Worm (Caenorhabditis elegans) whole organism, young adult: ENCODE measurements around the gene irld-15.

Source experiments
- C06A6.2 ChIP-seq: fragments of 200-800 bp; sonication (Bioruptor generic); conservative IDR thresholded peaks from 2 replicates; pipeline ENCODE4 v1.3.6; 2022; ENCODE audit warnings: missing genetic modification characterization, missing compliant biosample characterization
- F57C9.4 ChIP-seq: sonication (generic microtip); optimal IDR thresholded peaks from 2 replicates; lab custom pipeline; 2017; ENCODE audit warnings: mild to moderate bottlenecking, missing genetic modification characterization, missing compliant biosample characterization
- Y56A3A.18 ChIP-seq: fragments of 200-800 bp; sonication (Bioruptor generic); IDR thresholded peaks from 2 replicates; pipeline ENCODE4 v1.3.6; 2022; ENCODE audit warnings: missing genetic modification reagents, missing genetic modification characterization, missing compliant biosample characterization
- aptf-2 ChIP-seq: fragments of 200-800 bp; sonication (Bioruptor generic); conservative IDR thresholded peaks from 2 replicates; pipeline ENCODE4 v1.3.6; 2022; ENCODE audit warnings: missing genetic modification reagents, missing genetic modification characterization, missing compliant biosample characterization
- aptf-3 ChIP-seq: fragments of 200-800 bp; sonication (Bioruptor generic); IDR thresholded peaks from 2 replicates; pipeline ENCODE4 v1.3.6; 2022; ENCODE audit warnings: missing genetic modification characterization, missing compliant biosample characterization
- athp-1 ChIP-seq: sonication (generic microtip); optimal IDR thresholded peaks from 2 replicates; lab custom pipeline; 2017; ENCODE audit warnings: mild to moderate bottlenecking, missing genetic modification characterization, missing compliant biosample characterization
- ceh-58 ChIP-seq: fragments of 200-800 bp; sonication (Bioruptor generic); IDR thresholded peaks from 2 replicates; pipeline ENCODE4 v1.3.6; 2022; ENCODE audit warnings: missing genetic modification characterization, missing compliant biosample characterization
- dox-1 ChIP-seq: fragments of 200-800 bp; sonication (Bioruptor generic); IDR thresholded peaks from 2 replicates; pipeline ENCODE4 v1.3.6; 2022; ENCODE audit warnings: missing genetic modification reagents, missing genetic modification characterization, missing compliant biosample characterization
- efl-1 ChIP-seq: fragments of 150-350 bp; optimal IDR thresholded peaks from 2 replicates; lab custom pipeline; 2014; ENCODE audit warnings: missing biosample characterization, missing genetic modification reagents, missing genetic modification characterization
- egrh-3 ChIP-seq: fragments of 200-800 bp; sonication (Bioruptor generic); IDR thresholded peaks from 2 replicates; pipeline ENCODE4 v1.3.6; 2022; ENCODE audit warnings: missing genetic modification reagents, missing genetic modification characterization, missing compliant biosample characterization
- ets-4 ChIP-seq: fragments of 200-800 bp; sonication (Bioruptor generic); optimal IDR thresholded peaks from 2 replicates; lab custom pipeline; 2018; ENCODE audit warnings: mild to moderate bottlenecking, missing genetic modification characterization, missing compliant biosample characterization
- hlh-26 ChIP-seq: fragments of 200-800 bp; sonication (Bioruptor generic); conservative IDR thresholded peaks from 2 replicates; pipeline ENCODE4 v1.3.6; 2022; ENCODE audit warnings: missing genetic modification reagents, missing genetic modification characterization, missing compliant biosample characterization
- hmg-1.2 ChIP-seq: fragments of 200-800 bp; sonication (Bioruptor generic); IDR thresholded peaks from 2 replicates; pipeline ENCODE4 v1.3.6; 2022; ENCODE audit warnings: missing genetic modification reagents, missing genetic modification characterization, missing compliant biosample characterization
- hrde-1 ChIP-seq: sonication (generic microtip); optimal IDR thresholded peaks from 2 replicates; lab custom pipeline; 2016; ENCODE audit warnings: missing genetic modification characterization, mild to moderate bottlenecking, missing compliant biosample characterization, moderate library complexity, missing genotype, missing genetic modification reagents, borderline replicate concordance
- let-526 ChIP-seq: fragments of 200-800 bp; sonication (Bioruptor generic); IDR thresholded peaks from 2 replicates; pipeline ENCODE4 v1.3.6; 2022; ENCODE audit warnings: missing genetic modification reagents, missing genetic modification characterization, missing compliant biosample characterization
- let-607 ChIP-seq, 2 experiments: fragments of 200-800 bp in 1 of 2; sonication (Bioruptor generic) in 1 of 2; sonication (generic microtip) in 1 of 2; optimal IDR thresholded peaks; 2 replicates each; lab custom pipeline; 2016 to 2018; ENCODE audit warnings: mild to moderate bottlenecking in 2 of 2, missing compliant biosample characterization in 2 of 2, missing genetic modification characterization in 2 of 2, moderate library complexity in 2 of 2, missing genotype in 1 of 2
- lin-35 ChIP-seq, 3 experiments: fragments of 150-350 bp in 2 of 3; sonication (generic microtip) in 1 of 3; optimal IDR thresholded peaks; 2 replicates each; lab custom pipeline; 2014 to 2018; ENCODE audit warnings: missing biosample characterization in 3 of 3, missing genetic modification characterization in 3 of 3, missing genetic modification reagents in 3 of 3
- lin-54 ChIP-seq: fragments of 200-800 bp; sonication (Bioruptor generic); optimal IDR thresholded peaks from 2 replicates; lab custom pipeline; 2018; ENCODE audit warnings: mild to moderate bottlenecking, missing genetic modification characterization, missing compliant biosample characterization
- lir-1 ChIP-seq: fragments of 200-800 bp; sonication (Bioruptor generic); conservative IDR thresholded peaks from 2 replicates; pipeline ENCODE4 v1.3.6; 2022; ENCODE audit warnings: missing genetic modification reagents, missing genetic modification characterization, missing compliant biosample characterization
- madf-8 ChIP-seq: fragments of 200-800 bp; sonication (Bioruptor generic); conservative IDR thresholded peaks from 2 replicates; pipeline ENCODE4 v1.3.6; 2022; ENCODE audit warnings: missing genetic modification reagents, missing genetic modification characterization, missing compliant biosample characterization
- mel-28 ChIP-seq: sonication (generic microtip); optimal IDR thresholded peaks from 2 replicates; lab custom pipeline; 2016; ENCODE audit warnings: borderline replicate concordance, mild to moderate bottlenecking, missing genetic modification characterization, missing compliant biosample characterization
- mes-4 ChIP-seq: sonication (generic microtip); optimal IDR thresholded peaks from 2 replicates; lab custom pipeline; 2016; ENCODE audit warnings: missing genotype, missing genetic modification characterization, missing compliant biosample characterization
- mxl-1 ChIP-seq: sonication (generic microtip); optimal IDR thresholded peaks from 2 replicates; lab custom pipeline; 2016; ENCODE audit warnings: missing genetic modification characterization, missing compliant biosample characterization
- nfya-1 ChIP-seq: sonication (generic microtip); optimal IDR thresholded peaks from 2 replicates; lab custom pipeline; 2017; ENCODE audit warnings: antibody characterized with exemption, missing compliant biosample characterization, missing genetic modification characterization, borderline replicate concordance; ENCODE audit not compliant: insufficient read depth
- nfya-2 ChIP-seq: fragments of 200-800 bp; sonication (Bioruptor generic); IDR thresholded peaks from 2 replicates; pipeline ENCODE4 v1.3.6; 2022; ENCODE audit warnings: missing genetic modification reagents, missing genetic modification characterization, missing compliant biosample characterization
- nhr-179 ChIP-seq: sonication (generic microtip); optimal IDR thresholded peaks from 2 replicates; lab custom pipeline; 2016; ENCODE audit warnings: mild to moderate bottlenecking, missing genetic modification characterization, missing compliant biosample characterization
- nhr-80 ChIP-seq: sonication (generic microtip); optimal IDR thresholded peaks from 2 replicates; lab custom pipeline; 2016; ENCODE audit warnings: missing genetic modification characterization, missing compliant biosample characterization
- nhr-90 ChIP-seq: sonication (generic microtip); optimal IDR thresholded peaks from 2 replicates; lab custom pipeline; 2016; ENCODE audit warnings: missing genotype, mild to moderate bottlenecking, missing genetic modification characterization, missing compliant biosample characterization
- rcor-1 ChIP-seq: fragments of 200-800 bp; sonication (Bioruptor generic); IDR thresholded peaks from 2 replicates; pipeline ENCODE4 v1.3.6; 2022; ENCODE audit warnings: missing genetic modification reagents, missing genetic modification characterization, missing compliant biosample characterization
- rec-8 ChIP-seq, 2 experiments: sonication (generic microtip); optimal IDR thresholded peaks; 2 replicates each; lab custom pipeline; 2016; ENCODE audit warnings: mild to moderate bottlenecking in 2 of 2, missing genetic modification characterization in 2 of 2, missing genetic modification reagents in 2 of 2, missing genotype in 2 of 2, missing biosample characterization in 1 of 2, missing compliant biosample characterization in 1 of 2, moderate library complexity in 1 of 2
- snpc-1.1 ChIP-seq: sonication (generic microtip); optimal IDR thresholded peaks from 2 replicates; lab custom pipeline; 2017; ENCODE audit warnings: missing genetic modification characterization, mild to moderate bottlenecking, missing compliant biosample characterization, antibody characterized with exemption, moderate library complexity, missing genotype, missing genetic modification reagents; ENCODE audit not compliant: insufficient read depth
- tbp1 ChIP-seq: fragments of 200-800 bp; sonication (Bioruptor generic); optimal IDR thresholded peaks from 2 replicates; lab custom pipeline; 2018; ENCODE audit warnings: mild to moderate bottlenecking, missing genetic modification characterization, missing compliant biosample characterization
- tbx-9 ChIP-seq: sonication (generic microtip); optimal IDR thresholded peaks from 2 replicates; lab custom pipeline; 2016; ENCODE audit warnings: borderline replicate concordance, missing genetic modification characterization, inconsistent platforms, missing compliant biosample characterization
- unc-130 ChIP-seq: sonication (generic microtip); optimal IDR thresholded peaks from 2 replicates; lab custom pipeline; 2016; ENCODE audit warnings: missing genetic modification reagents, missing genetic modification characterization, missing compliant biosample characterization
- xnd-1 ChIP-seq: sonication (generic microtip); optimal IDR thresholded peaks from 2 replicates; lab custom pipeline; 2016; ENCODE audit warnings: missing genotype, missing genetic modification reagents, missing genetic modification characterization, missing compliant biosample characterization
- ztf-18 ChIP-seq: sonication (generic microtip); optimal IDR thresholded peaks from 2 replicates; lab custom pipeline; 2016; ENCODE audit warnings: missing genotype, mild to moderate bottlenecking, missing genetic modification characterization, missing compliant biosample characterization
- ztf-25 ChIP-seq: fragments of 200-800 bp; sonication (Bioruptor generic); IDR thresholded peaks from 2 replicates; pipeline ENCODE4 v1.3.6; 2022; ENCODE audit warnings: missing genetic modification reagents, missing genetic modification characterization, missing compliant biosample characterization
- ztf-28 ChIP-seq: fragments of 200-800 bp; sonication (Bioruptor generic); IDR thresholded peaks from 2 replicates; pipeline ENCODE4 v1.3.6; 2022; ENCODE audit warnings: missing genetic modification reagents, missing genetic modification characterization, missing compliant biosample characterization

The irld-15 gene

DNA sequence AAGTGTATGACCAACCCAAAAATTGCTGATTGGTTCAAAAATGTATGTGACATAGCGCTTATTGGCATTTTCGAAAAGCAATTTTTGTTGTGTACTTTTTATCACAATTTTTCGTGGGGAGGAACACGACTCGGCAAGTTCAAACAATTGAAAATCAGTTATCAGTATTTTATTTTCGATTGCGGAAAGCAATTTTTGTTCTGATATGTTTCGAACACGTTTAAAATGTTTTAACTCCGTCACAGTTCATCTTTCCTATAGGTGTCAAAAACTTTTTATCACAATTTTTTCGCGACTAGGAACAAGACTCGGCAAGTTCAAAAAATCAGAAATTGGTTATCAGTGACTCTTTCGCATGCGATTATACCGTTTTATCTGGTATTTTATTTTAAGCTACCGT lies 4.6 kb upstream of the irld-15 start (continued):
- TF ChIP-seq F57C9.4 (tag; lab: Kevin White, UChicago) = no peak
- no peak for TF ChIP-seq lir-1

DNA sequence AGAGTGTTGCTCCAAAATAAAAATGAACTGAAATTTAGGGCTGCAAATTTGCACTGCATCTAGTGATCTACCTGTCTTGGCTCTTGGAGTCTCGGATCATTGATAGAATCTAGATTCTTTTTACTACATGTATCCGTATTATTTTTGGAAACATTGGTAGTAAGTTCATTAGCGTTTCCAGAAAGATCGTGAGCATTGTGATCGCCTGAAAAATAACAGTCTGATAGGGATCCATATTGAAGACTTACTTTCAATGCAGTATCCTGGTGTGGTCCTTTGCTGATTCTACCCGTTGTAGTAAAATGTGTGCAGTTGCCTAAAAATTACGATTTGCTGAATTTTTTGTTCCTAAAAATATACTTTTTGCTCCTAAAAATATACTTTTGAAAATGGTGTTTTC lies 2.7 kb upstream of the irld-15 start:
- TF ChIP-seq efl-1 (GFP tag; lab: Kevin White, UChicago) (no peak), madf-8 (no peak), C06A6.2 (GFP tag; lab: Robert Waterston, UW) (no peak)
- TF ChIP-seq, all 124 proteins: peak for 0

DNA sequence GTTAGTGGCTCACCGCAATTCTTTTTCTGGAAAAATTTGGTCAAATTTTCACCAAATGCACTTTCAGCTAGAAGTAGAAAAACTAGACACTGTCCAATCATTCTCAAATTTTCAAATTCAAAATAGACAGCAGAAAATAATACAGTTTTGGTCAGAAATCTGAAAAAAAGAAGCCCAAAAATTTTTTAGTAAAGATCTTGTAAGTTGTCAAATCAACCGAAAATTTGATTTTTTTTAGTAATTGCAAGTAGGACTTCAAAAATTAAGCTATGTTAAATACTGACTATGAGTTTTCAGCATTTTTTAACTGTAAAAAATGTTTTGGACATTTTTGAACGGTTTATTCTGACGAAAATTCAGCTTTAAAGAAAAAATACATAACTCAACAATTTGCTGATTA lies 2.8 kb downstream of the irld-15 start, which contains the start of gene Y19D10B.8:
Gene Y19D10B.8 (minus strand): TSS at position 101 of the 400 bp plus-strand sequence.
- TF ChIP-seq ztf-25 (GFP tag; lab: Robert Waterston, UW) = no peak
- no peak for TF ChIP-seq mes-4 (tag; lab: Kevin White, UChicago)
- no peak for TF ChIP-seq ceh-58 (GFP tag; lab: Robert Waterston, UW)
- no peak for TF ChIP-seq ztf-18 (tag; lab: Kevin White, UChicago)
- TF ChIP-seq hrde-1 = no peak
- no peak for TF ChIP-seq xnd-1
- TF ChIP-seq snpc-1.1 (tag; lab: Kevin White, UChicago) = no peak
- TF ChIP-seq hmg-1.2 (GFP tag; lab: Robert Waterston, UW) = no peak
- no peak for TF ChIP-seq rcor-1
- TF ChIP-seq lin-54 = no peak
- no peak for TF ChIP-seq let-526 (GFP tag; lab: Robert Waterston, UW)
- TF ChIP-seq efl-1 (GFP tag; lab: Kevin White, UChicago) = no peak
- no peak for TF ChIP-seq tbx-9 (tag; lab: Kevin White, UChicago)
- TF ChIP-seq ztf-28 (GFP tag; lab: Robert Waterston, UW) = no peak
- no peak for TF ChIP-seq dox-1 (GFP tag; lab: Robert Waterston, UW)
- TF ChIP-seq hlh-26 (GFP tag; lab: Robert Waterston, UW) = no peak

DNA sequence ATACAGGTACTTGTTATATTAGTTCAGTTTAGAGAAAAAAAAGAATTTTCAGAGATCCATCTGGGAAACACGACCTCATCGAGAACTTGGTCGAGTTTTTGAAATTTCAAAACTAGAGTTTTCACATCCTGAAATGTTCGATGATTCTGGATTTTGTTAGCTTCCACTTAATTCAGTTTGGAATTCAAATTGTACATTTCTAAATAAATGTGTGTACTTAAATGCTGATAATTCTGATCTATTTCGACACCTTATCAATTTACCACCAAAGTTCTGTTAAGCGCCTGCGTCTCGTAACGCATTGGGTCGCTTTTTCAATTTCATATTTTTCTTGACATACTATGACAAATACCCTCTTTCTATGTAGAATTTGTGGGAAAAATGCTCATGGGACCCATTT lies 9.1 kb downstream of the irld-15 start, which contains the start of gene nhr-226:
Gene nhr-226 (plus strand): TSS at position 301 of the 400 bp plus-strand sequence.
- TF ChIP-seq aptf-2 = no peak
- TF ChIP-seq nhr-80 (tag; lab: Kevin White, UChicago) = peak; percentile 43
- TF ChIP-seq, all 124 proteins: peak for 1

DNA sequence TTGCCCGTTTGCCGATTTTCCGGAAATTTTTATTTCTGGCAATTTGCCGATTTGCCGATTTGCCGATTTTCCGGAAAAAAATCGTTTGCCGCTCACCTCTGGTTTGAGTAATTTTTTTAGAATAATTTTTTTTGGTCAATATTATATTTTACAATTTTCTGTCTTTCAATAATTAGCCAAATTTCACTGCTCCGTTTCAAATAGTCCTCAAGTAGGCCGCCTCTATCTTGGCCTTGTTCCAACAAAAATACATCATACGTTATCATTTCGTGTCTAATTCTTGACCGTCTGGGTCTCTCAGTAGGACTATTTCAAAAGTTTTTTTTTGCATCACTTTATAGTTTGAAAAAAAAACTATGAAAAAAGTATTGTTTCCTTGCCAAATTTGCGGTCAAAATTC lies 11.4 kb downstream of the irld-15 start, which contains the start of gene nhr-115:
Gene nhr-115 (plus strand): TSS at position 301 of the 400 bp plus-strand sequence.
- no peak for TF ChIP-seq mel-28
- TF ChIP-seq nhr-80 (tag; lab: Kevin White, UChicago) = peak; percentile 29

DNA sequence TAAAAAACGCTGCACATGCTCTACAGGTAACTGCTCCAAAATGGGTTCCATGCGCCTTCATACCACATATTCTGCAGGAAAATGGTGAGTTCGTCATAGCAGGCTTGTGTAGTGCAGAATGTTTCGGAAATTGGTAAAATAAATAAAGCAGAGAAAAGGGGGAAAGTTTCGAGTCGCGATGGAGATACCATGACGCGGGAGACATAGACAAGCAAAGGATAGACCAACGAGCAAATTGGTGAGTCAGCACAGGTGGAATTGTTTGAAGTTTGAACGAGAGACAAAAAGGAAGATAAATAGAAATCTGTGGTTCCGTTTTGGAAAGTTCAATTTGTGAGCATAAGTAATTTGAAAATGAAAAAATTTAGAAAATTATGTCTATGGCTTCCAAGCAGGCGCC lies 13.3 kb downstream of the irld-15 start, which contains the start of gene nhr-225:
Gene nhr-225 (minus strand): TSS at position 146 of the 400 bp plus-strand sequence.
- TF ChIP-seq efl-1 (GFP tag; lab: Kevin White, UChicago) = no peak
- no peak for TF ChIP-seq ztf-28 (GFP tag; lab: Robert Waterston, UW)
- no peak for TF ChIP-seq nfya-1 (tag; lab: Kevin White, UChicago)
- TF ChIP-seq aptf-3 = no peak

DNA sequence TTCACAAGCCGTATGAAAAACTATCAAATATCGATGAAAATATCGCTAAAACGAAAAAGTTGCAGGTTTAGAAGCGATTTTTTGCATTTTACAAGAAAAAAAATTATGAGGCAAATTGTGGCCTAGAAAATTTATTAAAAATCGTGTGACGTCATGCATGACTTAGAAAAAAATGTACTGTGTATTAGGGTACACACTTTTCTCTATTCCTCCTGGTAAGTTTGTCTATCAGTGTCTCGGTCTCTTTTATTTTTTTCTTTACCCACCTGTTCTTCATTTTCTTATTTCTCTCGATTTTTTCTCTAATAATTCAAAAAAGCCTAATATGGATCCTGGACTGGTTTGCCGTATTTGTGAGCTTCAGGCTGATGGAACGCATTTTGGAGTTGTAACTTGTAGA lies 18.6 kb downstream of the irld-15 start, which contains the start of gene nhr-227:
Gene nhr-227 (plus strand): TSS at position 326 of the 400 bp plus-strand sequence.
- no peak for TF ChIP-seq tbp1 (GFP tag; lab: Kevin White, UChicago)
- TF ChIP-seq mxl-1 (tag; lab: Kevin White, UChicago) = no peak
- TF ChIP-seq athp-1 = no peak
- TF ChIP-seq lin-54 = no peak
- no peak for TF ChIP-seq let-607 (tag; optimal IDR thresholded peaks at IDR 0.05; lab: Kevin White, UChicago)
- no peak for TF ChIP-seq lir-1
- no peak for TF ChIP-seq unc-130 (GFP tag; lab: Kevin White, UChicago)
- TF ChIP-seq nfya-2 (GFP tag; lab: Robert Waterston, UW) = no peak
- TF ChIP-seq egrh-3 (GFP tag; lab: Robert Waterston, UW) = no peak
- no peak for TF ChIP-seq lin-35 (GFP tag; optimal IDR thresholded peaks at IDR 0.05; lab: Kevin White, UChicago)
- TF ChIP-seq nhr-90 (tag; lab: Kevin White, UChicago) = no peak
- TF ChIP-seq ets-4 = no peak
- TF ChIP-seq nhr-179 = no peak
- no peak for TF ChIP-seq rec-8 (tag; optimal IDR thresholded peaks at IDR 0.05; lab: Kevin White, UChicago)
- TF ChIP-seq Y56A3A.18 (GFP tag; lab: Robert Waterston, UW) = no peak
